Worm (Caenorhabditis elegans): ENCODE measurements around the gene C13A2.4.
"Not testable (repeated sequence)": the region's sequence is repeated elsewhere in the genome, so short reads cannot be mapped to it uniquely, and the experiment has no call there.

C13A2.4 gene

ce11 chrV:7304506-7304905, 25.3 kb downstream of the C13A2.4 start, which contains the start of gene F07G11.2:
F07G11.2 (plus strand) TSS chrV:7304806.
- not testable (repeated sequence) for TF ChIP-seq jun-1, nhr-25, ztf-11 (tag; optimal IDR thresholded peaks at IDR 0.05)

DNA sequence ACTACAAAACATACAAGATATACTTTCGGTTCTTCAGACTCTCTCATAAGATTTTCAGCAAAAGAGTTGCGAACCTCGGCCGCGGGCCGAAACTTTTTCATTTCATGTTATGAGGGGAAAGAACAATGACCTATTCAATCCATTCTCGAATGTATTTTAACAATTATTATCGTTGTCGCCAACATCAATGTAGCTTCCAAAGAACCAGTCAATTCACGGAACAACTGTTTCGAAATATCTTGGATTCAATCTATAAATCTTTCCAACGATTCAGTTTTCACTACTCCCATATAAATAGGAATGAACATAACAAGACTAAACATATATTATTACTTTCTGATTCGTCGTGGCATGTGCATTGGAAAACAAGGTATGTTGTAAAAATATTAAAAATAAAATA, 27.9 kb downstream of the C13A2.4 start, which contains the start of gene F07G11.1:
Gene F07G11.1 (plus strand): TSS at position 301 of the 400 bp plus-strand sequence.
- no peak for TF ChIP-seq nhr-67 (tag; optimal IDR thresholded peaks at IDR 0.05)
- TF ChIP-seq elt-2 (tag; optimal IDR thresholded peaks at IDR 0.05) = no peak
- no peak for TF ChIP-seq nhr-77 (tag; optimal IDR thresholded peaks at IDR 0.05)
- TF ChIP-seq sea-2 (GFP tag; optimal IDR thresholded peaks at IDR 0.05) = no peak

- TF ChIP-seq pha-4 (tag; optimal IDR thresholded peaks at IDR 0.05) (no peak), daf-12 (tag; optimal IDR thresholded peaks at IDR 0.05) (no peak), skn-1 (tag; optimal IDR thresholded peaks at IDR 0.05) (no peak)
Observed at ce11 chrV:7313233-7313632, 34.0 kb downstream of the C13A2.4 start, which contains the start of gene srx-6. srx-6 (minus strand) TSS chrV:7313333.

DNA sequence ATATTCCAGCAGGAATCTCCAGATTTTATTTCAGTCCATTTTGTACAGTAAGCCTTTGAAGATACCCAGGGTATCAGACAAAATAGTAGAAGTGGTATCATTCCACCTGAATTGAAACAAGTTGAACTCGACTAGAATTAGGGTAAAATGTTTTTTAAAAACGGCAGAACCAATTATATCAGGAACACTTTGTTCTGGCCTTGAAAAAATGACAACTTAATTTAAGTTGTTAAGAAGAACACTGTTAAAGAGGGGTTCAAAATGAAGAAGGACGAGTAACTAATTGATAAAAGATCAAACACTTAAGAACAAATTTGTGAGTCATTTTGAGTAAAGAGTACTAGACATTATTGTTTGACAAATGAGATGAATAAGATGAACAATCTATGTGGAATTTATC, 41.7 kb downstream of the C13A2.4 start, which contains the start of gene lmd-4:
Gene lmd-4 (minus strand): TSS at position 101 of the 400 bp plus-strand sequence.
- no peak for TF ChIP-seq mdl-1 (tag; optimal IDR thresholded peaks at IDR 0.05)
- TF ChIP-seq nhr-25 (tag; optimal IDR thresholded peaks at IDR 0.05) = no peak
- no peak for TF ChIP-seq lsy-12 (tag; optimal IDR thresholded peaks at IDR 0.05)
- no peak for TF ChIP-seq ama-1 (optimal IDR thresholded peaks at IDR 0.05)
- TF ChIP-seq aly-2 (tag; optimal IDR thresholded peaks at IDR 0.05) = no peak
- TF ChIP-seq fkh-10 (GFP tag; optimal IDR thresholded peaks at IDR 0.05) = no peak
- no peak for TF ChIP-seq nhr-237 (tag; optimal IDR thresholded peaks at IDR 0.05)
- TF ChIP-seq nhr-77 (tag; optimal IDR thresholded peaks at IDR 0.05) = no peak
- TF ChIP-seq skn-1 (tag; optimal IDR thresholded peaks at IDR 0.05) = no peak

DNA sequence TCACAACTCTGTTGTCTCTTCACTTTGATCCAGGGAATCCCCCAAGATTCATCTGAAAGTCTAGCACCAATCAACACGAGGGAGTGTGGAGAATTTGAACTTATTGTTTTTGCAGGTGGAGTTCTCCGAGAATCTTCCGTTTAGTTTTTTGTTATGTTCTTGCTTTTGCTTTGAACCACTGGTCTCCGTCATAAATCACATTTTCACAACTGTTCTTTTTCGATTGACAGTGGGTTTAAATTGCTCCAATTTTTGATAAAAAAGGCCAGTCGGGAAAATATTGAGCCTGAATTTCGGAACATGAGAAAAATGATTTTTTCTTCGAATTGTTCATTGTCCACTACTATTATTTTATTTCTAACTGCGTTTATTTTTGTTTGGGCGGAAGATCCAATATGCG, 42.7 kb downstream of the C13A2.4 start, which contains the start of gene F10G2.10:
Gene F10G2.10 (plus strand): TSS at position 301 of the 400 bp plus-strand sequence.
- no peak for TF ChIP-seq lin-15B (tag; optimal IDR thresholded peaks at IDR 0.05)

DNA sequence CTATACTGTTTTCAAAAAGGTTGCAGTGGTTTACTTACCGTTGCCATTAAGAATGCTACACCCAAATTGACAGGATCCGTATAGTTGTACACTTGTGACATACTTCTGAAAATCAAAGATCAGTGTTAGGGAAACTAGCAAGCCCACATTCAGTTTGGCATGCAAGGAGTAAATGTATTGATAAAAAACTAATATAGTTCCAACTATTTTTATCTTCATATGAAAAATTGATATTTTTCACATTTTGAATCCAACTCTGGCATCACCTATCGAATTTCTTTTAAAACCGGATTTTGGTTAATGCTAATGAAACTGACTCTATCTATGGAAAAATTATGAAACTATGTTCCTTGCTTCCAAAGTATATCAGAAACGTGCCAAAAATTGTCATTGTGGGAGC, 46.1 kb downstream of the C13A2.4 start, which contains the start of gene srx-92:
Gene srx-92 (minus strand): TSS at position 101 of the 400 bp plus-strand sequence.
- TF ChIP-seq aly-2 (tag; optimal IDR thresholded peaks at IDR 0.05) = no peak
- no peak for TF ChIP-seq mdl-1 (tag; optimal IDR thresholded peaks at IDR 0.05)
- no peak for TF ChIP-seq unc-39 (tag; optimal IDR thresholded peaks at IDR 0.05)
- TF ChIP-seq ceh-82 (tag; optimal IDR thresholded peaks at IDR 0.05) = no peak
- TF ChIP-seq ztf-4 (tag; optimal IDR thresholded peaks at IDR 0.05) = no peak

- TF ChIP-seq lin-39 (tag; optimal IDR thresholded peaks at IDR 0.05) = no peak
- no peak for TF ChIP-seq pha-4 (tag; optimal IDR thresholded peaks at IDR 0.05)
- TF ChIP-seq fkh-2 (tag; optimal IDR thresholded peaks at IDR 0.05) = no peak
Observed at ce11 chrV:7326928-7327327, 47.7 kb downstream of the C13A2.4 start, which contains the start of gene F10G2.4. F10G2.4 (plus strand) TSS chrV:7327228.

- TF ChIP-seq elt-2 (tag; optimal IDR thresholded peaks at IDR 0.05) (peak; percentile 2), elt-1 (tag; optimal IDR thresholded peaks at IDR 0.05) (no peak)
Observed at ce11 chrV:7328092-7328491, 48.9 kb downstream of the C13A2.4 start, which contains the start of gene clec-7. clec-7 (plus strand) TSS chrV:7328392.
